Worm (Caenorhabditis elegans): ENCODE results near the gene C31G12.1.

DNA sequence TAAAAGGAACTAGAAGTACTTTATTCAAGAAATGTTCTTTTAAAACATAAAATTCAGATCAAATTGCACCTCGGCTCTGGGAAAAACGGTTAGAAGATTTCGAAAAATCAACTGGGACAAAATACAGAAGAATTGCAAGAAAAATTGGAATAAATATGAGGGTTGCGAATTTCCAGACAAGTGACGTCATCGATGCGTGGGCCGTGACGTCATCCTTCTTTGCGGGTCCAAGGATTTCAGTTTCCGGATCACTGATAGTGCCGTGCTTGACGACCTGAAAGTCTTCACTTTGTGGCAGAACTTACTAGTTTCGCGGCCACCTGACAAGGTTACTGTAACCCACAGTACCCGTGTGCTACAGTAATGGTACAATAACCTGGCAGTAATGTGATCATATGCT, 16.3 kb upstream of the C31G12.1 start:
- TF ChIP-seq nhr-237 (tag; optimal IDR thresholded peaks at IDR 0.05): no peak
- no peak for TF ChIP-seq nhr-11 (tag; optimal IDR thresholded peaks at IDR 0.05)
- no peak for TF ChIP-seq ztf-11 (tag; optimal IDR thresholded peaks at IDR 0.05)
- no peak for TF ChIP-seq unc-86 (tag; optimal IDR thresholded peaks at IDR 0.05)
- TF ChIP-seq fkh-4 (tag; optimal IDR thresholded peaks at IDR 0.05; ENCODE audit: borderline replicate concordance): no peak
- no peak for TF ChIP-seq fkh-8 (tag; optimal IDR thresholded peaks at IDR 0.05)
- TF ChIP-seq nhr-76 (tag; optimal IDR thresholded peaks at IDR 0.05): no peak
- no peak for TF ChIP-seq isw-1 (GFP tag; IDR thresholded peaks at IDR 0.05)
- TF ChIP-seq pag-3 (tag; optimal IDR thresholded peaks at IDR 0.05; ENCODE audit: borderline replicate concordance, insufficient read depth): no peak
- no peak for TF ChIP-seq zag-1 (tag; optimal IDR thresholded peaks at IDR 0.05)
- TF ChIP-seq sptf-1 (tag; optimal IDR thresholded peaks at IDR 0.05): no peak
- TF ChIP-seq fos-1 (tag; optimal IDR thresholded peaks at IDR 0.05): no peak
- TF ChIP-seq mep-1 (tag; optimal IDR thresholded peaks at IDR 0.05): no peak
